Fruit fly (Drosophila melanogaster) whole organism, embryonic: Measurements from ENCODE around the gene Galphai.

Source experiments
- Adf1 ChIP-seq: fragments of 200-800 bp; sonication (Bioruptor generic); IDR thresholded peaks from 2 replicates; pipeline ENCODE4 v1.3.6; 2022; ENCODE audit warnings: missing biosample characterization, missing genetic modification characterization
- CG10462 ChIP-seq: fragments of 200-800 bp; sonication (Bioruptor generic); optimal IDR thresholded peaks from 2 replicates; lab custom pipeline; 2016; ENCODE audit warnings: missing biosample characterization, missing genetic modification characterization
- CG11093 ChIP-seq: fragments of 200-800 bp; sonication (Bioruptor generic); IDR thresholded peaks from 3 replicates; pipeline ENCODE4 v1.3.6; 2022; ENCODE audit warnings: missing biosample characterization, missing genetic modification characterization
- CG13894 ChIP-seq: fragments of 200-800 bp; sonication (Bioruptor generic); optimal IDR thresholded peaks from 3 replicates; lab custom pipeline; 2018; ENCODE audit warnings: missing biosample characterization, mild to moderate bottlenecking, missing genetic modification characterization, moderate library complexity
- CG14965 ChIP-seq: fragments of 200-800 bp; sonication (Bioruptor generic); optimal IDR thresholded peaks from 2 replicates; lab custom pipeline; 2016; ENCODE audit warnings: missing biosample characterization, missing genetic modification characterization, borderline replicate concordance
- CG16779 ChIP-seq: fragments of 200-800 bp; sonication (Bioruptor generic); IDR thresholded peaks from 2 replicates; pipeline ENCODE4 v1.3.6; 2022; ENCODE audit warnings: missing biosample characterization, missing genetic modification characterization
- CG17328 ChIP-seq: fragments of 200-800 bp; sonication (Bioruptor generic); IDR thresholded peaks from 2 replicates; pipeline ENCODE4 v1.3.6; 2022; ENCODE audit warnings: missing biosample characterization, missing genetic modification characterization
- CG30403 ChIP-seq: fragments of 200-800 bp; sonication (Bioruptor generic); optimal IDR thresholded peaks from 3 replicates; lab custom pipeline; 2016; ENCODE audit warnings: missing biosample characterization, missing genetic modification characterization
- CG33213 ChIP-seq: fragments of 200-800 bp; sonication (Bioruptor generic); optimal IDR thresholded peaks from 3 replicates; lab custom pipeline; 2016; ENCODE audit warnings: missing biosample characterization, missing genetic modification characterization
- CG4404 ChIP-seq: fragments of 200-800 bp; sonication (Bioruptor generic); IDR thresholded peaks from 2 replicates; pipeline ENCODE4 v1.3.6; 2022; ENCODE audit warnings: missing biosample characterization, missing genetic modification characterization
- CG5180 ChIP-seq: fragments of 200-800 bp; sonication (Bioruptor generic); optimal IDR thresholded peaks from 3 replicates; lab custom pipeline; 2017; ENCODE audit warnings: missing biosample characterization, missing genetic modification characterization, mild to moderate bottlenecking, moderate library complexity, missing genetic modification reagents
- CG7271 ChIP-seq: fragments of 200-800 bp; sonication (Bioruptor generic); optimal IDR thresholded peaks from 2 replicates; lab custom pipeline; 2018; ENCODE audit warnings: missing biosample characterization, mild to moderate bottlenecking, missing genetic modification characterization, moderate library complexity
- CG7745 ChIP-seq: fragments of 200-800 bp; sonication (Bioruptor generic); optimal IDR thresholded peaks from 2 replicates; lab custom pipeline; 2018; ENCODE audit warnings: missing biosample characterization, mild to moderate bottlenecking, missing genetic modification characterization, moderate library complexity
- CG7963 ChIP-seq: fragments of 200-800 bp; sonication (Bioruptor generic); IDR thresholded peaks from 3 replicates; pipeline ENCODE4 v1.3.6; 2022; ENCODE audit warnings: missing biosample characterization, missing genetic modification characterization; ENCODE audit not compliant: partially characterized antibody
- CG8290 ChIP-seq, 3 experiments: fragments of 200-800 bp; sonication (Bioruptor generic); optimal IDR thresholded peaks; 2 replicates each; lab custom pipeline; 2016 to 2019; ENCODE audit warnings: missing biosample characterization in 3 of 3, missing genetic modification characterization in 3 of 3, mild to moderate bottlenecking in 2 of 3, moderate library complexity in 1 of 3
- CG9932 ChIP-seq: fragments of 200-800 bp; sonication (Bioruptor generic); IDR thresholded peaks from 2 replicates; pipeline ENCODE4 v1.3.6; 2022; ENCODE audit warnings: missing biosample characterization, missing genetic modification characterization
- Dbx ChIP-seq: fragments of 200-800 bp; sonication (Bioruptor generic); IDR thresholded peaks from 3 replicates; pipeline ENCODE4 v1.3.6; 2022; ENCODE audit warnings: missing biosample characterization, missing genetic modification characterization
- Dek ChIP-seq: fragments of 200-800 bp; sonication (Bioruptor generic); optimal IDR thresholded peaks from 3 replicates; lab custom pipeline; 2019; ENCODE audit warnings: missing biosample characterization, mild to moderate bottlenecking, missing genetic modification characterization, moderate library complexity
- Elba2 ChIP-seq: fragments of 200-800 bp; sonication (Bioruptor generic); optimal IDR thresholded peaks from 3 replicates; lab custom pipeline; 2016; ENCODE audit warnings: missing biosample characterization, missing genetic modification characterization
- Fer3 ChIP-seq: fragments of 200-800 bp; sonication (Bioruptor generic); optimal IDR thresholded peaks from 2 replicates; lab custom pipeline; 2018; ENCODE audit warnings: missing biosample characterization, mild to moderate bottlenecking, missing genetic modification characterization, moderate library complexity
- Gsc ChIP-seq: fragments of 200-800 bp; sonication (Bioruptor generic); IDR thresholded peaks from 2 replicates; pipeline ENCODE4 v1.3.6; 2022; ENCODE audit warnings: missing biosample characterization, missing genetic modification characterization
- Gug ChIP-seq: fragments of 200-800 bp; sonication (Bioruptor generic); IDR thresholded peaks from 4 replicates; pipeline ENCODE4 v1.3.6; 2022; ENCODE audit warnings: missing biosample characterization, missing genetic modification characterization
- HHEX ChIP-seq: fragments of 200-800 bp; sonication (Bioruptor generic); optimal IDR thresholded peaks from 3 replicates; lab custom pipeline; 2017; ENCODE audit warnings: missing biosample characterization, mild to moderate bottlenecking, missing genetic modification characterization, missing genetic modification reagents
- Hand ChIP-seq: fragments of 200-800 bp; sonication (Bioruptor generic); optimal IDR thresholded peaks from 2 replicates; lab custom pipeline; 2017; ENCODE audit warnings: mild to moderate bottlenecking, missing biosample characterization, missing genetic modification reagents, missing genetic modification characterization
- Hey ChIP-seq: fragments of 200-800 bp; sonication (Bioruptor generic); optimal IDR thresholded peaks from 3 replicates; lab custom pipeline; 2018; ENCODE audit warnings: missing biosample characterization, mild to moderate bottlenecking, missing genetic modification characterization
- HmgD ChIP-seq: fragments of 200-800 bp; sonication (Bioruptor generic); optimal IDR thresholded peaks from 3 replicates; lab custom pipeline; 2016; ENCODE audit warnings: missing biosample characterization, missing genetic modification characterization
- Hmr ChIP-seq: fragments of 200-800 bp; sonication (Bioruptor generic); optimal IDR thresholded peaks from 3 replicates; lab custom pipeline; 2017; ENCODE audit warnings: mild to moderate bottlenecking, missing biosample characterization, missing genetic modification reagents, missing genetic modification characterization
- Hr3 ChIP-seq: fragments of 200-800 bp; sonication (Bioruptor generic); optimal IDR thresholded peaks from 3 replicates; lab custom pipeline; 2016; ENCODE audit warnings: missing biosample characterization, missing genetic modification characterization
- Mad ChIP-seq: fragments of 200-800 bp; sonication (Bioruptor generic); optimal IDR thresholded peaks from 2 replicates; lab custom pipeline; 2016; ENCODE audit warnings: missing biosample characterization, missing genetic modification characterization
- Mes4 ChIP-seq: fragments of 200-800 bp; sonication (Bioruptor generic); optimal IDR thresholded peaks from 2 replicates; lab custom pipeline; 2016; ENCODE audit warnings: missing biosample characterization, missing genetic modification characterization
- Myb ChIP-seq: fragments of 200-800 bp; sonication (Bioruptor generic); optimal IDR thresholded peaks from 2 replicates; lab custom pipeline; 2016; ENCODE audit warnings: missing biosample characterization, missing genetic modification characterization
- Sox100B ChIP-seq: fragments of 200-800 bp; sonication (Bioruptor generic); optimal IDR thresholded peaks from 3 replicates; lab custom pipeline; 2018; ENCODE audit warnings: missing biosample characterization, mild to moderate bottlenecking, missing genetic modification characterization
- ab ChIP-seq: fragments of 200-800 bp; sonication (Bioruptor generic); optimal IDR thresholded peaks from 2 replicates; lab custom pipeline; 2016; ENCODE audit warnings: missing biosample characterization, missing genetic modification characterization
- br ChIP-seq: fragments of >200 bp; optimal IDR thresholded peaks from 2 replicates; lab custom pipeline; 2017
- chif ChIP-seq, 2 experiments: fragments of 200-800 bp; sonication (Bioruptor generic); optimal IDR thresholded peaks; 3 replicates each; lab custom pipeline; 2016; ENCODE audit warnings: missing biosample characterization in 2 of 2, missing genetic modification characterization in 2 of 2
- ftz-f1 ChIP-seq: fragments of 200-800 bp; sonication (Bioruptor generic); optimal IDR thresholded peaks from 2 replicates; lab custom pipeline; 2016; ENCODE audit warnings: missing biosample characterization, missing genetic modification characterization
- gcm ChIP-seq: fragments of 200-800 bp; sonication (Bioruptor generic); optimal IDR thresholded peaks from 2 replicates; lab custom pipeline; 2019; ENCODE audit warnings: missing biosample characterization, mild to moderate bottlenecking, missing genetic modification characterization, moderate library complexity
- gro ChIP-seq: fragments of 200-800 bp; sonication (Bioruptor generic); optimal IDR thresholded peaks from 2 replicates; lab custom pipeline; 2016; ENCODE audit warnings: missing biosample characterization, missing genetic modification characterization
- jing ChIP-seq: fragments of 200-800 bp; sonication (Bioruptor generic); optimal IDR thresholded peaks from 2 replicates; lab custom pipeline; 2018; ENCODE audit warnings: missing biosample characterization, mild to moderate bottlenecking, missing genetic modification characterization
- mam ChIP-seq: fragments of 200-800 bp; sonication (Bioruptor generic); optimal IDR thresholded peaks from 3 replicates; lab custom pipeline; 2016; ENCODE audit warnings: missing biosample characterization, missing genetic modification characterization
- oc ChIP-seq: fragments of 200-800 bp; sonication (Bioruptor generic); optimal IDR thresholded peaks from 2 replicates; lab custom pipeline; 2018; ENCODE audit warnings: missing biosample characterization, mild to moderate bottlenecking, missing genetic modification characterization, moderate library complexity
- otp ChIP-seq: fragments of 200-800 bp; sonication (Bioruptor generic); IDR thresholded peaks from 3 replicates; pipeline ENCODE4, ENCODE4 v1.3.6; 2022; ENCODE audit warnings: missing biosample characterization, missing genetic modification characterization
- pho ChIP-seq: fragments of 200-800 bp; sonication (Bioruptor generic); optimal IDR thresholded peaks from 2 replicates; lab custom pipeline; 2016; ENCODE audit warnings: missing biosample characterization, missing genetic modification characterization
- ro ChIP-seq: fragments of 200-800 bp; sonication (Bioruptor generic); IDR thresholded peaks from 2 replicates; pipeline ENCODE4 v1.3.6; 2022; ENCODE audit warnings: missing biosample characterization, missing genetic modification characterization
- salm ChIP-seq: fragments of 200-800 bp; sonication (Bioruptor generic); optimal IDR thresholded peaks from 2 replicates; lab custom pipeline; 2018; ENCODE audit warnings: missing biosample characterization, mild to moderate bottlenecking, missing genetic modification characterization
- sna ChIP-seq: fragments of 200-800 bp; sonication (Bioruptor generic); IDR thresholded peaks from 2 replicates; pipeline ENCODE4 v1.3.6; 2022; ENCODE audit warnings: missing biosample characterization, missing genetic modification characterization; ENCODE audit not compliant: partially characterized antibody
- sqz ChIP-seq: fragments of 200-800 bp; sonication (Bioruptor generic); optimal IDR thresholded peaks from 3 replicates; lab custom pipeline; 2018; ENCODE audit warnings: missing biosample characterization, mild to moderate bottlenecking, missing genetic modification characterization
- tio ChIP-seq: fragments of 200-800 bp; sonication (Bioruptor generic); optimal IDR thresholded peaks from 2 replicates; lab custom pipeline; 2017; ENCODE audit warnings: missing biosample characterization, missing genetic modification characterization, inconsistent platforms
- tll ChIP-seq, 2 experiments: fragments of 200-800 bp in 1 of 2; fragments of >200 bp in 1 of 2; sonication (Bioruptor generic) in 1 of 2; optimal IDR thresholded peaks; 2 replicates each; lab custom pipeline; 2017 to 2019; ENCODE audit warnings: missing biosample characterization in 2 of 2, missing genetic modification characterization in 2 of 2, mild to moderate bottlenecking in 1 of 2, moderate library complexity in 1 of 2
- trh ChIP-seq: fragments of 200-800 bp; sonication (Bioruptor generic); optimal IDR thresholded peaks from 2 replicates; lab custom pipeline; 2016; ENCODE audit warnings: missing biosample characterization, missing genetic modification characterization
- tup ChIP-seq: fragments of 200-800 bp; sonication (Bioruptor generic); optimal IDR thresholded peaks from 2 replicates; lab custom pipeline; 2016; ENCODE audit warnings: missing biosample characterization, mild to moderate bottlenecking, missing genetic modification characterization, moderate library complexity

The Galphai gene

dm6 chr3L:6981823-6982222, 2.0 kb upstream of the Galphai start (continued):
- TF ChIP-seq mam (GFP tag; lab: Kevin White, UChicago) (no peak), trh (GFP tag; lab: Kevin White, UChicago) (no peak), CG7963 (GFP tag; lab: Robert Waterston, UW) (no peak), Hr3 (peak; percentile 32), Dek (no peak), HmgD (GFP tag; lab: Kevin White, UChicago) (no peak), CG30403 (peak; percentile 39), Mad (GFP tag; lab: Kevin White, UChicago) (no peak), CG8290 (GFP tag; optimal IDR thresholded peaks at IDR 0.05; lab: Kevin White, UChicago) (peak; percentile 13), CG8290 (tag; optimal IDR thresholded peaks at IDR 0.05; lab: Kevin White, UChicago) (peak in 1 of 2 experiments; percentile 18), Gug (GFP tag; lab: Robert Waterston, UW) (no peak), Elba2 (GFP tag; lab: Kevin White, UChicago) (peak; percentile 13), Hand (GFP tag; lab: Kevin White, UChicago) (no peak), gro (no peak), CG11093 (GFP tag; lab: Robert Waterston, UW) (no peak), ftz-f1 (GFP tag; lab: Kevin White, UChicago) (no peak), Hey (no peak), Myb (GFP tag; lab: Kevin White, UChicago) (no peak), CG10462 (GFP tag; lab: Kevin White, UChicago) (peak; percentile 32), Hmr (GFP tag; lab: Kevin White, UChicago) (peak; percentile 2), br (lab: Kevin White, UChicago) (no peak), CG33213 (GFP tag; lab: Kevin White, UChicago) (no peak), Mes4 (GFP tag; lab: Kevin White, UChicago) (no peak), CG7745 (tag; lab: Kevin White, UChicago) (no peak), CG13894 (tag; lab: Kevin White, UChicago) (no peak), HHEX (GFP tag; lab: Kevin White, UChicago) (no peak), Gsc (no peak), chif (GFP tag; optimal IDR thresholded peaks at IDR 0.05; lab: Kevin White, UChicago) (peak in 1 of 2 experiments; percentile 4), CG16779 (GFP tag; lab: Robert Waterston, UW) (no peak), CG4404 (GFP tag; lab: Robert Waterston, UW) (peak; percentile 79), CG7271 (tag; lab: Kevin White, UChicago) (no peak), gcm (no peak), tio (GFP tag; lab: Kevin White, UChicago) (peak; percentile 59), CG17328 (GFP tag; lab: Robert Waterston, UW) (peak; percentile 34; the same call in 1 of the 2 replicates), sna (no peak), Sox100B (GFP tag; lab: Kevin White, UChicago) (peak; percentile 21), CG14965 (GFP tag; lab: Kevin White, UChicago) (no peak), salm (tag; lab: Kevin White, UChicago) (no peak), Adf1 (GFP tag; lab: Robert Waterston, UW) (no peak), oc (tag; lab: Kevin White, UChicago) (peak; percentile 47), ro (GFP tag; lab: Robert Waterston, UW) (no peak), pho (GFP tag; lab: Kevin White, UChicago) (no peak), Fer3 (tag; lab: Kevin White, UChicago) (no peak), Dbx (GFP tag; lab: Robert Waterston, UW) (no peak), ab (GFP tag; lab: Kevin White, UChicago) (no peak), otp (no peak), CG9932 (GFP tag; lab: Robert Waterston, UW) (no peak), CG5180 (GFP tag; lab: Kevin White, UChicago) (no peak), jing (GFP tag; lab: Kevin White, UChicago) (no peak), sqz (GFP tag; lab: Kevin White, UChicago) (no peak), tll (GFP tag; optimal IDR thresholded peaks at IDR 0.05; lab: Kevin White, UChicago) (no peak), tup (GFP tag; lab: Kevin White, UChicago) (no peak)
